Worm (Caenorhabditis elegans) whole organism, early embryonic: ENCODE measurements around the gene catp-4.

Source experiments
- ama-1 ChIP-seq: fragments of 150-350 bp; optimal IDR thresholded peaks from 2 replicates; lab custom pipeline; 2014
- ceh-36 ChIP-seq: sonication (generic microtip); optimal IDR thresholded peaks from 2 replicates; lab custom pipeline; 2016; ENCODE audit warnings: missing genetic modification characterization, inconsistent platforms, missing compliant biosample characterization
- hmg-4 ChIP-seq: fragments of 200-800 bp; sonication (Bioruptor generic); optimal IDR thresholded peaks from 2 replicates; lab custom pipeline; 2018; ENCODE audit warnings: mild to moderate bottlenecking, missing genetic modification characterization, missing compliant biosample characterization
- pes-1 ChIP-seq: fragments of 200-800 bp; sonication (Bioruptor generic); IDR thresholded peaks from 2 replicates; pipeline ENCODE4 v1.3.6; 2022; ENCODE audit warnings: missing genetic modification reagents, missing genetic modification characterization, missing compliant biosample characterization
- scrt-1 ChIP-seq: fragments of 200-800 bp; sonication (Bioruptor generic); IDR thresholded peaks from 2 replicates; pipeline ENCODE4 v1.3.6; 2022; ENCODE audit warnings: missing genetic modification characterization, missing compliant biosample characterization
- sea-1 ChIP-seq: fragments of 200-800 bp; sonication (Bioruptor generic); conservative IDR thresholded peaks from 2 replicates; pipeline ENCODE4 v1.3.6; 2022; ENCODE audit warnings: missing genetic modification characterization, missing compliant biosample characterization

- TF ChIP-seq pes-1: no peak
- no peak for TF ChIP-seq ceh-36 (tag; lab: Kevin White, UChicago)
- no peak for TF ChIP-seq hmg-4 (GFP tag; lab: Kevin White, UChicago)
- TF ChIP-seq scrt-1: no peak
- no peak for TF ChIP-seq sea-1 (GFP tag; lab: Robert Waterston, UW)
- no peak for TF ChIP-seq ama-1 (lab: Kevin White, UChicago)
These were observed 12.1 kb downstream of the catp-4 start, which contains the start of gene F19H8.2 for ce11 chrII:14605479-14605878.
